Fruit fly (Drosophila melanogaster) whole organism, prepupa: ENCODE data around the gene SIDL.

ENCODE experiments used
- CG6163 ChIP-seq: fragments of 200-800 bp; sonication (Bioruptor generic); IDR thresholded peaks from 3 replicates; pipeline ENCODE4 v1.3.6; 2022; ENCODE audit warnings: missing biosample characterization, missing genetic modification characterization
- CG6276 ChIP-seq: fragments of 200-800 bp; sonication (Bioruptor generic); optimal IDR thresholded peaks from 2 replicates; lab custom pipeline; 2017; ENCODE audit warnings: missing biosample characterization, mild to moderate bottlenecking, missing genetic modification characterization
- achi ChIP-seq: fragments of 200-800 bp; sonication (Bioruptor generic); optimal IDR thresholded peaks from 3 replicates; lab custom pipeline; 2016; ENCODE audit warnings: missing biosample characterization, missing genetic modification characterization
- ss ChIP-seq, 2 experiments: fragments of 200-800 bp; sonication (Bioruptor generic); optimal IDR thresholded peaks; 2 replicates in 1 of 2; 3 replicates in 1 of 2; lab custom pipeline; 2017 to 2018; ENCODE audit warnings: mild to moderate bottlenecking in 2 of 2, missing biosample characterization in 2 of 2, missing genetic modification characterization in 2 of 2, moderate library complexity in 1 of 2

dm6 chr3R:15268426-15268825 lies 49.8 kb upstream of the SIDL start, which contains the start of the genes CG14864 and Zip88E:
- TF ChIP-seq achi (GFP tag; lab: Kevin White, UChicago) (no peak), CG6276 (GFP tag; lab: Kevin White, UChicago) (no peak), ss (GFP tag; optimal IDR thresholded peaks at IDR 0.05; lab: Kevin White, UChicago) (no peak), CG6163 (no peak)
